Fruit fly (Drosophila melanogaster) whole organism, prepupa: Measurements from ENCODE around the gene CG8560.

Source experiments
- CG11902 ChIP-seq: fragments of 200-800 bp; sonication (Bioruptor generic); optimal IDR thresholded peaks from 3 replicates; lab custom pipeline; 2016; ENCODE audit warnings: missing biosample characterization, missing genetic modification characterization
- CG1621 ChIP-seq: fragments of 200-800 bp; sonication (Bioruptor generic); optimal IDR thresholded peaks from 3 replicates; lab custom pipeline; 2018; ENCODE audit warnings: missing biosample characterization, mild to moderate bottlenecking, missing genetic modification characterization
- CG16779 ChIP-seq: fragments of 200-800 bp; sonication (Bioruptor generic); optimal IDR thresholded peaks from 3 replicates; lab custom pipeline; 2017; ENCODE audit warnings: missing biosample characterization, mild to moderate bottlenecking, missing genetic modification characterization
- CG6163 ChIP-seq: fragments of 200-800 bp; sonication (Bioruptor generic); IDR thresholded peaks from 3 replicates; pipeline ENCODE4 v1.3.6; 2022; ENCODE audit warnings: missing biosample characterization, missing genetic modification characterization
- CG6276 ChIP-seq: fragments of 200-800 bp; sonication (Bioruptor generic); optimal IDR thresholded peaks from 2 replicates; lab custom pipeline; 2017; ENCODE audit warnings: missing biosample characterization, mild to moderate bottlenecking, missing genetic modification characterization
- Eip75B ChIP-seq: fragments of 200-800 bp; sonication (Bioruptor generic); optimal IDR thresholded peaks from 3 replicates; lab custom pipeline; 2016; ENCODE audit warnings: missing biosample characterization, missing genetic modification characterization
- Eip93F ChIP-seq: fragments of 200-800 bp; sonication (Bioruptor generic); optimal IDR thresholded peaks from 2 replicates; lab custom pipeline; 2016; ENCODE audit warnings: missing biosample characterization, mild to moderate bottlenecking, missing genetic modification characterization
- Hr39 ChIP-seq: fragments of 200-800 bp; sonication (Bioruptor generic); optimal IDR thresholded peaks from 2 replicates; lab custom pipeline; 2016; ENCODE audit warnings: missing biosample characterization, missing genetic modification characterization
- achi ChIP-seq: fragments of 200-800 bp; sonication (Bioruptor generic); optimal IDR thresholded peaks from 3 replicates; lab custom pipeline; 2016; ENCODE audit warnings: missing biosample characterization, missing genetic modification characterization
- eg ChIP-seq: fragments of 200-800 bp; sonication (Bioruptor generic); IDR thresholded peaks from 3 replicates; pipeline ENCODE4 v1.3.6; 2022; ENCODE audit warnings: missing biosample characterization, missing genetic modification characterization
- fd59A ChIP-seq: fragments of 200-800 bp; sonication (Bioruptor generic); optimal IDR thresholded peaks from 2 replicates; lab custom pipeline; 2017; ENCODE audit warnings: missing biosample characterization, mild to moderate bottlenecking, missing genetic modification characterization, missing genetic modification reagents
- fkh ChIP-seq: fragments of 200-800 bp; sonication (Bioruptor generic); optimal IDR thresholded peaks from 3 replicates; lab custom pipeline; 2017; ENCODE audit warnings: missing biosample characterization, mild to moderate bottlenecking, missing genetic modification characterization, moderate library complexity
- pdm3 ChIP-seq: fragments of 200-800 bp; sonication (Bioruptor generic); optimal IDR thresholded peaks from 3 replicates; lab custom pipeline; 2016; ENCODE audit warnings: missing biosample characterization, missing genetic modification characterization

DNA sequence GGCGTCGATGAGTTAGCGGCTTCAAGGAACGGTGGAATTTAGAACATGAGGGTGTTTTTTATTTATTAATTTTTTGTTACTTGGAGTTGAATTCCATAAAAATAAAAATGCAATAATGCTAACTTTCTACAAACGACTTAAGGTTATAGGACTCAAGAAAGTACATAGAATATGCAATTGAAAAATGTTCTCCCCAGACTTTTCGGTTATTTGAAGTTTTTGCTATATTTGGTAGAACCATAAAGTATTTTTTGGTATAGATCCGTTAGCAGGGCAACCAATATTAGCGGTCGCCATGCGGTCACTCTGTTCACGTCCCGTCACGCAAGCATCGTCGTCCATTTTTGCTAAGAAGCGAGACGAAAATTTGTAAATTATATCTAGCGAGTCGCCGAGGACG, 34.4 kb downstream of the CG8560 start, which contains the start of gene akirin:
- TF ChIP-seq eg (GFP tag; lab: Robert Waterston, UW) (no peak), CG6163 (0 out of 3 replicates have a peak, but pooled peaks have one; percentile 39), fd59A (GFP tag; lab: Kevin White, UChicago) (no peak), Eip93F (GFP tag; lab: Kevin White, UChicago) (no peak), pdm3 (no peak), Hr39 (GFP tag; lab: Kevin White, UChicago) (no peak), fkh (GFP tag; lab: Kevin White, UChicago) (no peak), CG6276 (GFP tag; lab: Kevin White, UChicago) (no peak), achi (no peak), Eip75B (GFP tag; lab: Kevin White, UChicago) (no peak), CG16779 (tag; lab: Kevin White, UChicago) (no peak), CG11902 (no peak), CG1621 (no peak)
